Worm (Caenorhabditis elegans) whole organism, mixed stage, embryonic: ENCODE data around the gene glb-14.

Experiments
- M03D4.4 ChIP-seq: sonication (generic microtip); optimal IDR thresholded peaks from 2 replicates; lab custom pipeline; 2017; ENCODE audit warnings: mild to moderate bottlenecking, missing genetic modification characterization, missing compliant biosample characterization
- blmp-1 ChIP-seq: fragments of 150-350 bp; optimal IDR thresholded peaks from 2 replicates; lab custom pipeline; 2014; ENCODE audit warnings: missing biosample characterization, missing genetic modification characterization
- drap-1 ChIP-seq: fragments of 200-800 bp; sonication (Bioruptor generic); optimal IDR thresholded peaks from 3 replicates; lab custom pipeline; 2018; ENCODE audit warnings: mild to moderate bottlenecking, missing genetic modification characterization, missing compliant biosample characterization
- elt-1 ChIP-seq: sonication (generic microtip); optimal IDR thresholded peaks from 2 replicates; lab custom pipeline; 2017; ENCODE audit warnings: missing genetic modification characterization, mild to moderate bottlenecking, missing compliant biosample characterization, antibody characterized with exemption, moderate library complexity, borderline replicate concordance; ENCODE audit not compliant: insufficient read depth
- ham-2 ChIP-seq: fragments of 200-800 bp; sonication (Bioruptor generic); optimal IDR thresholded peaks from 2 replicates; lab custom pipeline; 2018; ENCODE audit warnings: mild to moderate bottlenecking, missing genetic modification characterization, missing compliant biosample characterization
- lin-32 ChIP-seq: fragments of 200-800 bp; sonication (Bioruptor generic); optimal IDR thresholded peaks from 2 replicates; lab custom pipeline; 2018; ENCODE audit warnings: mild to moderate bottlenecking, missing genetic modification characterization, missing compliant biosample characterization
- mep-1 ChIP-seq: fragments of 150-350 bp; optimal IDR thresholded peaks from 2 replicates; lab custom pipeline; 2017; ENCODE audit warnings: missing biosample characterization, missing genetic modification reagents, missing genetic modification characterization, inconsistent platforms
- nhr-237 ChIP-seq: fragments of 150-350 bp; optimal IDR thresholded peaks from 2 replicates; lab custom pipeline; 2014; ENCODE audit warnings: missing biosample characterization, missing genetic modification characterization
- nhr-76 ChIP-seq: sonication (generic microtip); optimal IDR thresholded peaks from 2 replicates; lab custom pipeline; 2017; ENCODE audit warnings: missing biosample characterization, missing genetic modification characterization
- pha-4 ChIP-seq: fragments of 150-350 bp; optimal IDR thresholded peaks from 2 replicates; lab custom pipeline; 2018; ENCODE audit warnings: missing biosample characterization, missing genetic modification reagents, missing genetic modification characterization
- snpc-4 ChIP-seq: fragments of 150-350 bp; optimal IDR thresholded peaks from 2 replicates; lab custom pipeline; 2014; ENCODE audit warnings: missing biosample characterization, missing genetic modification characterization
- unc-39 ChIP-seq: fragments of 150-350 bp; optimal IDR thresholded peaks from 2 replicates; lab custom pipeline; 2014; ENCODE audit warnings: missing biosample characterization, missing genetic modification characterization
- ztf-11 ChIP-seq: fragments of 150-350 bp; optimal IDR thresholded peaks from 2 replicates; lab custom pipeline; 2014; ENCODE audit warnings: missing biosample characterization, missing genetic modification characterization

ce11 chrV:15594573-15594972 lies 49.8 kb upstream of the glb-14 start, which contains the start of gene fbxa-139:
- TF ChIP-seq blmp-1 (tag; lab: Kevin White, UChicago) (no peak), mep-1 (no peak), ztf-11 (tag; lab: Kevin White, UChicago) (no peak), ham-2 (no peak), elt-1 (tag; lab: Kevin White, UChicago) (no peak), nhr-237 (tag; lab: Kevin White, UChicago) (no peak), snpc-4 (tag; lab: Kevin White, UChicago) (no peak), nhr-76 (tag; lab: Kevin White, UChicago) (no peak), pha-4 (no peak), M03D4.4 (tag; lab: Kevin White, UChicago) (no peak), drap-1 (no peak), lin-32 (GFP tag; lab: Kevin White, UChicago) (no peak), unc-39 (no peak)
